Fruit fly (Drosophila melanogaster): ENCODE measurements around the gene Ahcy.

The Ahcy gene

DNA sequence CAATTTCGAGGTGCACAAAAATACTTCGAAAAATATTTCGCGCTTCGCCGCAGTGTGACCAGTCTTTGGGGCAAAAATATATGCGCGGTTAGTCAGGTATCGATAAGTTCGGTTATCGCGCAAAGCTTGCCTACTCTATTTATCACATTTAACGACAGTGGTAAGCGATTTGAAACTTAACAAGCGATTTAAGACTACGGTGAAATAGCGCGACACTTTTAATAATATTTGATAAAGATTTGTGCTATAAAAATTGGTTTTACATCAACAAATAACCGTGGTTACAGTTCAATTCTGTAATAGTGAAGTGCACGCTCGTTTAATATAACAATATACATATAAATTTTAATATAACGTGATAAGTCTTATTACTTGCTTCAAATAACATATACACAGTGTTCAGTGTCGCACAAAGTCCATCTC lies 25.3 kb downstream of the Ahcy start, which contains the start of gene mh (continued):
- TF ChIP-seq cad (GFP tag; optimal IDR thresholded peaks at IDR 0.05) (no peak), Lhr (GFP tag; optimal IDR thresholded peaks at IDR 0.05) (peak; percentile 14), Kr (GFP tag; optimal IDR thresholded peaks at IDR 0.05) (no peak), tio (GFP tag; optimal IDR thresholded peaks at IDR 0.05) (no peak), CG11504 (tag; optimal IDR thresholded peaks at IDR 0.05) (no peak), bsh (GFP tag; optimal IDR thresholded peaks at IDR 0.05) (peak in 1 of 2 experiments; percentile 10), HLH54F (GFP tag; optimal IDR thresholded peaks at IDR 0.05) (no peak), ap (GFP tag; IDR thresholded peaks at IDR 0.05) (no peak), prd (optimal IDR thresholded peaks at IDR 0.05) (no peak), prd (GFP tag; IDR thresholded peaks at IDR 0.05) (0 out of 3 replicates have a peak, but pooled peaks have one; percentile 31), CG10654 (GFP tag; optimal IDR thresholded peaks at IDR 0.05) (no peak), z (GFP tag; IDR thresholded peaks at IDR 0.05) (no peak), hbn (GFP tag; IDR thresholded peaks at IDR 0.05; ENCODE audit: partially characterized antibody) (peak; percentile 21; the same call in 1 of the 2 replicates), BEAF-32 (GFP tag; optimal IDR thresholded peaks at IDR 0.05) (peak; percentile 73), jumu (GFP tag; optimal IDR thresholded peaks at IDR 0.05) (peak; percentile 5), HHEX (GFP tag; optimal IDR thresholded peaks at IDR 0.05) (no peak), CG17912 (GFP tag; optimal IDR thresholded peaks at IDR 0.05) (no peak), lab (GFP tag; optimal IDR thresholded peaks at IDR 0.05) (no peak), crol (GFP tag; IDR thresholded peaks at IDR 0.05) (no peak), CG15479 (GFP tag; optimal IDR thresholded peaks at IDR 0.05) (no peak), CG3407 (GFP tag; optimal IDR thresholded peaks at IDR 0.05) (no peak), Mad (GFP tag; optimal IDR thresholded peaks at IDR 0.05) (no peak), gcm2 (GFP tag; optimal IDR thresholded peaks at IDR 0.05) (no peak), kay (GFP tag; optimal IDR thresholded peaks at IDR 0.05) (no peak), ci (GFP tag; IDR thresholded peaks at IDR 0.05) (no peak), Lpt (GFP tag; optimal IDR thresholded peaks at IDR 0.05) (no peak), Hmx (GFP tag; optimal IDR thresholded peaks at IDR 0.05) (no peak), sim (GFP tag; IDR thresholded peaks at IDR 0.05) (no peak), CG9609 (GFP tag; optimal IDR thresholded peaks at IDR 0.05) (no peak), dati (GFP tag; IDR thresholded peaks at IDR 0.05) (no peak), Oaz (GFP tag; IDR thresholded peaks at IDR 0.05) (no peak), CG14667 (GFP tag; IDR thresholded peaks at IDR 0.05) (no peak), stwl (tag; optimal IDR thresholded peaks at IDR 0.05) (peak; percentile 38), CG11456 (GFP tag; IDR thresholded peaks at IDR 0.05) (no peak), knrl (GFP tag; IDR thresholded peaks at IDR 0.05; ENCODE audit: partially characterized antibody) (peak; percentile 59), corto (GFP tag; optimal IDR thresholded peaks at IDR 0.05) (no peak), CG31388 (GFP tag; optimal IDR thresholded peaks at IDR 0.05) (no peak), sens-2 (GFP tag; IDR thresholded peaks at IDR 0.05) (no peak), CG7372 (GFP tag; IDR thresholded peaks at IDR 0.05) (no peak), gsb (GFP tag; IDR thresholded peaks at IDR 0.05) (no peak), CG11696 (GFP tag; IDR thresholded peaks at IDR 0.05) (no peak), Fer3 (tag; optimal IDR thresholded peaks at IDR 0.05) (no peak), CG16813 (GFP tag; IDR thresholded peaks at IDR 0.05; ENCODE audit: partially characterized antibody) (peak; percentile 66), Gsc (GFP tag; IDR thresholded peaks at IDR 0.05) (no peak), Blimp-1 (GFP tag; optimal IDR thresholded peaks at IDR 0.05) (no peak), Xrp1 (GFP tag; IDR thresholded peaks at IDR 0.05) (peak; percentile 11; the same call in 1 of the 2 replicates), CG17568 (GFP tag; optimal IDR thresholded peaks at IDR 0.05) (no peak), schlank (tag; optimal IDR thresholded peaks at IDR 0.05) (no peak), gt (GFP tag; IDR thresholded peaks at IDR 0.05) (no peak), Dp (GFP tag; optimal IDR thresholded peaks at IDR 0.05) (peak; percentile 77), Sry-δ (GFP tag; optimal IDR thresholded peaks at IDR 0.05) (peak; percentile 80), CG6654 (GFP tag; optimal IDR thresholded peaks at IDR 0.05) (no peak)
